Fruit fly (Drosophila melanogaster) whole organism, wandering third instar larva: ENCODE measurements around the gene RpS27.

Experiments
- Abd-B ChIP-seq: fragments of >200 bp; optimal IDR thresholded peaks from 2 replicates; lab custom pipeline; 2017; ENCODE audit warnings: missing biosample characterization, missing genetic modification characterization
- CG32264 ChIP-seq: fragments of 200-800 bp; sonication (Bioruptor generic); optimal IDR thresholded peaks from 2 replicates; lab custom pipeline; 2016; ENCODE audit warnings: missing biosample characterization, missing genetic modification characterization
- CG9705 ChIP-seq: fragments of 200-800 bp; sonication (Bioruptor generic); optimal IDR thresholded peaks from 2 replicates; lab custom pipeline; 2018; ENCODE audit warnings: missing biosample characterization, mild to moderate bottlenecking, missing genetic modification characterization
- CrebA ChIP-seq: fragments of 200-800 bp; sonication (Bioruptor generic); optimal IDR thresholded peaks from 2 replicates; lab custom pipeline; 2016; ENCODE audit warnings: missing biosample characterization, mild to moderate bottlenecking, missing genetic modification characterization, borderline replicate concordance
- Dfd ChIP-seq: fragments of >200 bp; optimal IDR thresholded peaks from 2 replicates; lab custom pipeline; 2017; ENCODE audit warnings: missing biosample characterization, missing genetic modification characterization
- Dif ChIP-seq: fragments of 200-275, 200-300 bp; sonication (Bioruptor generic); optimal IDR thresholded peaks from 2 replicates; lab custom pipeline; 2018; ENCODE audit warnings: missing biosample characterization, missing genetic modification characterization; ENCODE audit not compliant: partially characterized antibody
- GATAd ChIP-seq: sonication (Bioruptor generic); optimal IDR thresholded peaks from 2 replicates; lab custom pipeline; 2016; ENCODE audit warnings: missing biosample characterization, missing genetic modification characterization
- HLH106 ChIP-seq: fragments of 200-800 bp; optimal IDR thresholded peaks from 3 replicates; lab custom pipeline; 2019; ENCODE audit warnings: missing biosample characterization, mild to moderate bottlenecking, missing genetic modification characterization, moderate library complexity
- Hnf4 ChIP-seq: fragments of 200-800 bp; sonication (Bioruptor generic); optimal IDR thresholded peaks from 2 replicates; lab custom pipeline; 2016; ENCODE audit warnings: missing biosample characterization, mild to moderate bottlenecking, missing genetic modification characterization
- Hr78 ChIP-seq: fragments of >200 bp; optimal IDR thresholded peaks from 2 replicates; lab custom pipeline; 2017; ENCODE audit warnings: missing biosample characterization, missing genetic modification characterization
- Hr83 ChIP-seq: fragments of 200-300 bp; sonication (Bioruptor generic); optimal IDR thresholded peaks from 2 replicates; lab custom pipeline; 2016; ENCODE audit warnings: missing biosample characterization, mild to moderate bottlenecking, missing genetic modification characterization, moderate library complexity; ENCODE audit not compliant: poor library complexity, severe bottlenecking
- Jra ChIP-seq: sonication (Bioruptor generic); optimal IDR thresholded peaks from 2 replicates; lab custom pipeline; 2016; ENCODE audit warnings: missing biosample characterization, missing genetic modification characterization
- Mio ChIP-seq: sonication (Bioruptor generic); optimal IDR thresholded peaks from 2 replicates; lab custom pipeline; 2016; ENCODE audit warnings: missing biosample characterization, missing genetic modification characterization
- Myc ChIP-seq: fragments of >200 bp; optimal IDR thresholded peaks from 2 replicates; lab custom pipeline; 2017
- N ChIP-seq: fragments of >200 bp; optimal IDR thresholded peaks from 2 replicates; lab custom pipeline; 2018; ENCODE audit warnings: missing biosample characterization, missing external identifiers, missing genetic modification characterization
- OdsH ChIP-seq: fragments of 200-800 bp; sonication (Bioruptor generic); optimal IDR thresholded peaks from 2 replicates; lab custom pipeline; 2016; ENCODE audit warnings: missing biosample characterization, mild to moderate bottlenecking, missing genetic modification characterization
- Rel ChIP-seq, 2 experiments: fragments of 200-800 bp; sonication (Bioruptor generic) in 1 of 2; optimal IDR thresholded peaks; 2 replicates in 1 of 2; 3 replicates in 1 of 2; lab custom pipeline; 2016 to 2019; ENCODE audit warnings: mild to moderate bottlenecking in 2 of 2, missing biosample characterization in 2 of 2, missing genetic modification characterization in 2 of 2, moderate library complexity in 1 of 2
- Sp1 ChIP-seq: fragments of 200-800 bp; sonication (Bioruptor generic); optimal IDR thresholded peaks from 3 replicates; lab custom pipeline; 2019; ENCODE audit warnings: missing biosample characterization, mild to moderate bottlenecking, missing genetic modification characterization, moderate library complexity
- Vsx2 ChIP-seq: fragments of 200-300, 225-300 bp; sonication (Bioruptor generic); optimal IDR thresholded peaks from 2 replicates; lab custom pipeline; 2018; ENCODE audit warnings: missing biosample characterization, missing genetic modification characterization; ENCODE audit not compliant: partially characterized antibody
- br ChIP-seq: fragments of 200-800 bp; sonication (Bioruptor generic); optimal IDR thresholded peaks from 2 replicates; lab custom pipeline; 2016; ENCODE audit warnings: missing biosample characterization, missing genetic modification characterization
- brk ChIP-seq: fragments of 200-800 bp; sonication (Bioruptor generic); optimal IDR thresholded peaks from 2 replicates; lab custom pipeline; 2016; ENCODE audit warnings: missing biosample characterization, mild to moderate bottlenecking, missing genetic modification characterization
- dl ChIP-seq, 2 experiments: fragments of 175-275, 200-275 bp in 1 of 2; fragments of 200-275 bp in 1 of 2; sonication (Bioruptor generic); optimal IDR thresholded peaks; lab custom pipeline; 2018; ENCODE audit warnings: mild to moderate bottlenecking in 2 of 2, missing biosample characterization in 2 of 2, missing genetic modification characterization in 2 of 2, moderate library complexity in 2 of 2; ENCODE audit not compliant: partially characterized antibody in 2 of 2, insufficient read depth in 1 of 2
- dmrt93B ChIP-seq: fragments of 200-800 bp; sonication (Bioruptor generic); optimal IDR thresholded peaks from 2 replicates; lab custom pipeline; 2018; ENCODE audit warnings: missing biosample characterization, mild to moderate bottlenecking, missing genetic modification characterization
- dsf ChIP-seq: sonication (Bioruptor generic); optimal IDR thresholded peaks from 2 replicates; lab custom pipeline; 2016; ENCODE audit warnings: missing biosample characterization, missing genetic modification characterization, borderline replicate concordance
- ey ChIP-seq: fragments of 200-800 bp; sonication (Bioruptor generic); optimal IDR thresholded peaks from 2 replicates; lab custom pipeline; 2016; ENCODE audit warnings: missing biosample characterization, missing genetic modification characterization
- foxo ChIP-seq, 2 experiments: fragments of 200-800 bp; sonication (Bioruptor generic); optimal IDR thresholded peaks; 2 replicates in 1 of 2; 3 replicates in 1 of 2; lab custom pipeline; 2016 to 2017; ENCODE audit warnings: missing biosample characterization in 2 of 2, missing genetic modification characterization in 2 of 2
- fru ChIP-seq: fragments of 200-800 bp; sonication (Bioruptor generic); optimal IDR thresholded peaks from 3 replicates; lab custom pipeline; 2016; ENCODE audit warnings: missing biosample characterization, mild to moderate bottlenecking, missing genetic modification characterization
- h ChIP-seq: fragments of 200-800 bp; sonication (Bioruptor generic); optimal IDR thresholded peaks from 3 replicates; lab custom pipeline; 2016; ENCODE audit warnings: missing biosample characterization, mild to moderate bottlenecking, missing genetic modification characterization
- jim ChIP-seq: fragments of 175-275, 200-325 bp; sonication (Bioruptor generic); optimal IDR thresholded peaks from 2 replicates; lab custom pipeline; 2016; ENCODE audit warnings: missing biosample characterization, mild to moderate bottlenecking, missing genetic modification characterization
- lola ChIP-seq: fragments of >200 bp; optimal IDR thresholded peaks from 2 replicates; lab custom pipeline; 2017; ENCODE audit warnings: missing biosample characterization, missing genetic modification characterization
- pan ChIP-seq: fragments of >200 bp; optimal IDR thresholded peaks from 2 replicates; lab custom pipeline; 2017
- psq ChIP-seq: fragments of 200-800 bp; sonication (Bioruptor generic); optimal IDR thresholded peaks from 3 replicates; lab custom pipeline; 2017; ENCODE audit warnings: missing biosample characterization, mild to moderate bottlenecking, missing genetic modification characterization, moderate library complexity
- rgr ChIP-seq: fragments of 200-800 bp; sonication (Bioruptor generic); optimal IDR thresholded peaks from 3 replicates; lab custom pipeline; 2016; ENCODE audit warnings: missing biosample characterization, mild to moderate bottlenecking, missing genetic modification characterization
- sage ChIP-seq: fragments of 200-800 bp; sonication (Bioruptor generic); optimal IDR thresholded peaks from 2 replicates; lab custom pipeline; 2016; ENCODE audit warnings: missing biosample characterization, mild to moderate bottlenecking, missing genetic modification characterization
- sv ChIP-seq: fragments of 200-800 bp; sonication (Bioruptor generic); optimal IDR thresholded peaks from 3 replicates; lab custom pipeline; 2016; ENCODE audit warnings: missing biosample characterization, missing genetic modification characterization
- tai ChIP-seq: sonication (Bioruptor generic); optimal IDR thresholded peaks from 2 replicates; lab custom pipeline; 2016; ENCODE audit warnings: missing biosample characterization, missing genetic modification characterization
- usp ChIP-seq: fragments of >200 bp; optimal IDR thresholded peaks from 2 replicates; lab custom pipeline; 2017; ENCODE audit warnings: missing biosample characterization, missing genetic modification characterization
- woc ChIP-seq: sonication (Bioruptor generic); optimal IDR thresholded peaks from 2 replicates; lab custom pipeline; 2016; ENCODE audit warnings: missing biosample characterization, mild to moderate bottlenecking, missing genetic modification characterization

RpS27 gene

DNA sequence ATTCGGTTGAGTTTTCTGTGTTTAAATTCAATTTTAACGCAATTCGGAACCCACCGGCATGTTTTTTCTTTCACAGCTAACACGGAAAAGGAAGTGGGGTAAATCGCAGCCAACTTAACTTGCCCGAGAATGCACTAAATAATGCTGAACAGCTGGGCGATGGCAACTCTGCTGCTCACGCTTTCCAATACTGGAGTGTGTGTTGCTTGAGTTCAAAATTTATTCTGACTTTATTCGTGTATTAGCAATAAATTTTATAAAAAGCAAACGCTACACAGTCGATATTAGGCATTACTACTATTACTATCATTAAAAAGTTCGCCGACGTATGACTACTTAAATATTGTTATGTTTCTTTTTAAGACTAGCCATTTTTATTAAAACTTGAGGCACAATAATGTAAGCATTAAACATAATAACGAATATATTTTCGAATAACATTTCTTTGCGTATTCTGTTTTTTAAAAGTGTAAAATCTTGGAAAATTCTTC, at the start of gene RpS27, which contains the start of gene Nup37:
Gene RpS27, minus strand, starts transcription at position 136 of the 491 bp plus-strand sequence.
Gene Nup37, plus strand, starts transcription at position 280 of the 491 bp plus-strand sequence.
- TF ChIP-seq h (GFP tag; lab: Kevin White, UChicago), result peak; percentile 96
- TF ChIP-seq CrebA (GFP tag; lab: Kevin White, UChicago), result no peak
- no peak for TF ChIP-seq N
- peak; percentile 97 for TF ChIP-seq Sp1
- peak; percentile 66 for TF ChIP-seq sage (GFP tag; lab: Kevin White, UChicago)
- peak; percentile 96 for TF ChIP-seq HLH106 (tag; lab: Kevin White, UChicago)
- peak; percentile 92 for TF ChIP-seq Mio
- TF ChIP-seq foxo (GFP tag; optimal IDR thresholded peaks at IDR 0.05; lab: Kevin White, UChicago), result peak; percentile 81 to 97
- no peak for TF ChIP-seq lola (GFP tag; lab: Kevin White, UChicago)
- peak; percentile 99 for TF ChIP-seq Hr83 (GFP tag; lab: Kevin White, UChicago)
- peak; percentile 99 for TF ChIP-seq rgr (GFP tag; lab: Kevin White, UChicago)
- TF ChIP-seq Vsx2 (GFP tag; lab: Kevin White, UChicago), result no peak
- TF ChIP-seq br, result peak; percentile 98
- TF ChIP-seq Rel (GFP tag; optimal IDR thresholded peaks at IDR 0.05; lab: Kevin White, UChicago), result peak; percentile 53
- peak; percentile 83 for TF ChIP-seq Rel (tag; optimal IDR thresholded peaks at IDR 0.05; lab: Kevin White, UChicago)
- no peak for TF ChIP-seq Abd-B (GFP tag; lab: Kevin White, UChicago)
- no peak for TF ChIP-seq Jra (GFP tag; lab: Kevin White, UChicago)
- TF ChIP-seq tai (GFP tag; lab: Kevin White, UChicago), result no peak
- TF ChIP-seq Dfd (GFP tag; lab: Kevin White, UChicago), result no peak
- no peak for TF ChIP-seq Hnf4 (GFP tag; lab: Kevin White, UChicago)
- TF ChIP-seq OdsH (GFP tag; lab: Kevin White, UChicago), result peak; percentile 95
- no peak for TF ChIP-seq usp (GFP tag; lab: Kevin White, UChicago)
- TF ChIP-seq psq (GFP tag; lab: Kevin White, UChicago), result peak; percentile 89
- TF ChIP-seq jim (GFP tag; lab: Kevin White, UChicago), result peak; percentile 7
- no peak for TF ChIP-seq Dif (GFP tag; lab: Kevin White, UChicago)
- peak; percentile 99 for TF ChIP-seq dmrt93B (GFP tag; lab: Kevin White, UChicago)
- no peak for TF ChIP-seq pan (lab: Kevin White, UChicago)
- peak; percentile 79 for TF ChIP-seq dsf (GFP tag; lab: Kevin White, UChicago)
- TF ChIP-seq CG9705, result peak; percentile 99
- peak; percentile 96 for TF ChIP-seq sv
- peak; percentile 89 for TF ChIP-seq GATAd (GFP tag; lab: Kevin White, UChicago)
- TF ChIP-seq Myc (lab: Kevin White, UChicago), result peak; percentile 25
- peak; percentile 90 for TF ChIP-seq ey
- TF ChIP-seq Hr78 (GFP tag; lab: Kevin White, UChicago), result no peak
- TF ChIP-seq brk (GFP tag; lab: Kevin White, UChicago), result no peak
- TF ChIP-seq CG32264 (GFP tag; lab: Kevin White, UChicago), result peak; percentile 91
- no peak for TF ChIP-seq dl (GFP tag; optimal IDR thresholded peaks at IDR 0.05; lab: Kevin White, UChicago; ENCODE audit: insufficient read depth in 1 of 2, partially characterized antibody in 2 of 2)
- TF ChIP-seq woc, result peak; percentile 77
- TF ChIP-seq fru (GFP tag; lab: Kevin White, UChicago), result peak; percentile 96
- TF ChIP-seq, all 38 proteins: peak for 23

DNA sequence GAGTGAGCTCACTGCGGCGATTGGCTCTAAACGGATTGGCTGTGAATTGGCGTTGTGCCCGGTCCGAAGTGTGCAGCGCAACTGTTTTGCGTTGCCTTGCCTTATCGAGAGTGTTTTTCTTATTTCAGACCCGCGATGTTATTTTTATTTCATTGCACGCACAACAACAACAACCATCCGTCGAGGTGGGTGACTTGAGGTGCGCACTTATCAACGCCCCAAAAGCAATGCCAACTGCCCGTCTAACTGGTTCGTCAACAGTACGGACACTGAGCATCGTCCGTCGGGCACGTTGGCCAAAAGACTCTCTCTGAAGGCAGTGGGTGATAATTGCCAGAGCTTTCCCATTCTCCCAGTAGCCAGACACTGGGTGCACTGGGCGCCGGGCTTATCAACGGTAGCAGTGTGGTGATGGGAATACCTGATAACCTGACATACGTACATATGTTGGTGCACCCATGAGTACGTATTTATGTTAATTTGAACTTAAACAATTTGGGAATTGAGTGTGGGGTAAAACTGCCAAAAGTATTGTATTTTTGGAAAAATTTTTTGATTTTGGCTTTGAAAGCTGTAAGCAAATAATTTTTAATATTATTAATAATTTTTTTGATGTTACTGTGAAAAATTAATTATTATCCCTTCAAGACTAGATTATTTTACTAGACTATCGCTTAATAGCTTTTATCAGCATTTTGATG, 48.2 kb upstream of the RpS27 start, which contains the start of gene CG31102:
Gene CG31102, minus strand, starts transcription at position 275 of the 701 bp plus-strand sequence.
- TF ChIP-seq Vsx2 (GFP tag; lab: Kevin White, UChicago) (peak; percentile 37), HLH106 (tag; lab: Kevin White, UChicago) (no peak), Hr78 (GFP tag; lab: Kevin White, UChicago) (no peak), Jra (GFP tag; lab: Kevin White, UChicago) (peak; percentile 32), woc (no peak), Dif (GFP tag; lab: Kevin White, UChicago) (peak; percentile 7), br (peak; percentile 14), N (no peak), sv (no peak), Sp1 (no peak), h (GFP tag; lab: Kevin White, UChicago) (peak; percentile 93), rgr (GFP tag; lab: Kevin White, UChicago) (peak; percentile 33), pan (lab: Kevin White, UChicago) (no peak), Hnf4 (GFP tag; lab: Kevin White, UChicago) (peak; percentile 40), CG32264 (GFP tag; lab: Kevin White, UChicago) (no peak), Rel (GFP tag; optimal IDR thresholded peaks at IDR 0.05; lab: Kevin White, UChicago) (no peak), Rel (tag; optimal IDR thresholded peaks at IDR 0.05; lab: Kevin White, UChicago) (peak; percentile 84), dmrt93B (GFP tag; lab: Kevin White, UChicago) (no peak), fru (GFP tag; lab: Kevin White, UChicago) (peak; percentile 39), Hr83 (GFP tag; lab: Kevin White, UChicago) (peak; percentile 12), brk (GFP tag; lab: Kevin White, UChicago) (no peak), OdsH (GFP tag; lab: Kevin White, UChicago) (no peak), GATAd (GFP tag; lab: Kevin White, UChicago) (no peak), CrebA (GFP tag; lab: Kevin White, UChicago) (peak; percentile 82), lola (GFP tag; lab: Kevin White, UChicago) (no peak), CG9705 (no peak), dl (GFP tag; optimal IDR thresholded peaks at IDR 0.05; lab: Kevin White, UChicago; ENCODE audit: insufficient read depth in 1 of 2, partially characterized antibody in 2 of 2) (peak in 1 of 2 experiments; percentile 60), tai (GFP tag; lab: Kevin White, UChicago) (no peak), sage (GFP tag; lab: Kevin White, UChicago) (peak; percentile 7), usp (GFP tag; lab: Kevin White, UChicago) (no peak)
